Fruit fly (Drosophila melanogaster): ENCODE results near the gene Hs2st.

Gene Hs2st

dm6 chr2L:19463824-19464317 lies 19.3 kb upstream of the Hs2st start, which contains the start of gene tj:
Gene tj, plus strand, starts transcription at chr2L:19464267.
- TF ChIP-seq EcR (GFP tag; optimal IDR thresholded peaks at IDR 0.05) = no peak
- TF ChIP-seq Dll (optimal IDR thresholded peaks at IDR 0.05) = peak; percentile 35

dm6 chr2L:19463405-19463804 lies 18.9 kb upstream of the Hs2st start:
- TF ChIP-seq CG8478 (optimal IDR thresholded peaks at IDR 0.05) = no peak
- TF ChIP-seq Dll (optimal IDR thresholded peaks at IDR 0.05) = no peak
- TF ChIP-seq EcR (GFP tag; optimal IDR thresholded peaks at IDR 0.05) = no peak
- no peak for TF ChIP-seq pan (optimal IDR thresholded peaks at IDR 0.05)
- TF ChIP-seq usp (GFP tag; optimal IDR thresholded peaks at IDR 0.05) = no peak
- no peak for TF ChIP-seq psq (optimal IDR thresholded peaks at IDR 0.05)

DNA sequence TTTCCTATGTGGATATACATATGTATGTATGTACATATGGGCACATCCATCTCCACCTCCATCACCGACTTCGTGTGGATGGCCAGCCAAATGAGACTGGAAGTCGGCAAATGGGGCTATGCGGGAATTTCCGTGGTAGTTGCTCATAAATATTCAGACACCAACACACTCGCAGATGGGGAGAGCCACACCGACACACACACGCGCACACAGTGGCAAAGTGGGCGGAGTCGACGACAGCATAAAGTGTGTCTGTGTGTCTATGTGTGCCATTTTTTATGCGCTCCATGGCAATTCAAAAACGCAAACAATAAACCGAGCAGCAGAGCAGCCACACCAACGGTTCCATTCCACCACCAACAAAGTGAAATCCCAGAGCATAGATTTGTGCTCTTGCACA lies 18.3 kb upstream of the Hs2st start:
- no peak for TF ChIP-seq Dll (optimal IDR thresholded peaks at IDR 0.05)
- TF ChIP-seq CG8478 (optimal IDR thresholded peaks at IDR 0.05) = no peak
- no peak for TF ChIP-seq usp (GFP tag; optimal IDR thresholded peaks at IDR 0.05)
- TF ChIP-seq EcR (GFP tag; optimal IDR thresholded peaks at IDR 0.05) = no peak
- TF ChIP-seq psq (optimal IDR thresholded peaks at IDR 0.05) = no peak
- TF ChIP-seq pan (optimal IDR thresholded peaks at IDR 0.05) = no peak

DNA sequence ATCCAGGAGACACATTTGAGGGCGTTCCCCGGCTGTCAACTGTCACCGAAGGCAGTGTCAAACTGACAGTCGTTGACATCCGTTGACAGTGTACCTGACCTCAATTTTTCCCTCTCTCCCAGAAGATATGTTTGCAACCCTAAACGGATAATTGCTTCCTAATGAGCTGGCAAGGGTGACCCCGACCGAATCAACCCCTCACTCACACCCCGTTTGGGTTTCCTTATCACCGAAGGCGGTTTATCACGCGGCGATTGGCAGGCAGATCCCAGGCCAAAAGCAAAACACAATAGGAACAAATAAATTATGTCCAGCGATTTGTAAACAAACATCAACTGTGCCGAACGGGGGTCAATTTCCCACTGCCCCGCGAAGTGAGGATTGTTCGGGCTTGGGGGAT lies 14.9 kb upstream of the Hs2st start:
- TF ChIP-seq Dll (optimal IDR thresholded peaks at IDR 0.05) (no peak), pan (optimal IDR thresholded peaks at IDR 0.05) (no peak), psq (optimal IDR thresholded peaks at IDR 0.05) (no peak), usp (GFP tag; optimal IDR thresholded peaks at IDR 0.05) (no peak), EcR (GFP tag; optimal IDR thresholded peaks at IDR 0.05) (no peak), CG8478 (optimal IDR thresholded peaks at IDR 0.05) (no peak)

- no peak for TF ChIP-seq psq (optimal IDR thresholded peaks at IDR 0.05)
- TF ChIP-seq pan (optimal IDR thresholded peaks at IDR 0.05) = no peak
- TF ChIP-seq Dll (optimal IDR thresholded peaks at IDR 0.05) = no peak
- TF ChIP-seq EcR (GFP tag; optimal IDR thresholded peaks at IDR 0.05) = no peak
- no peak for TF ChIP-seq usp (GFP tag; optimal IDR thresholded peaks at IDR 0.05)
- no peak for TF ChIP-seq CG8478 (optimal IDR thresholded peaks at IDR 0.05)
Observed at dm6 chr2L:19457890-19458580, 13.5 kb upstream of the Hs2st start.

DNA sequence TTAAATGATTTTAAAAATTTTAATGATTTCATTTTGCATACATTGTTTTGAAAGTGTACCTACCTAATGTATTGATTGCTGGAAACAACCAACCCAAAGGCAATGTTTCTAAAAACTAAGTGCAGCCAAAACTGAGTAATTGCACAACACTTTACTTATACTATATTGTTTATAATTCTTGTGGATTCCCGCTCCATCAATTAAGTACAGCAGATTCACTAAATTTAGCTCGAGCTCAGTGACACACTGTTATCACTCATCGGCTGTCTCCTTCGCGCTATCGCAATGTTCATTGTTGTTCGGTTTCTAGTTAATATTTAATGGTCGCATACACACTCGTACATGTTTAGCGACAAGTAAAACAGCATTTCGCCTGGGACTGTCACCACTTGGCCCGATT lies 11.2 kb upstream of the Hs2st start:
- no peak for TF ChIP-seq usp (GFP tag; optimal IDR thresholded peaks at IDR 0.05)
- TF ChIP-seq psq (optimal IDR thresholded peaks at IDR 0.05) = no peak
- no peak for TF ChIP-seq pan (optimal IDR thresholded peaks at IDR 0.05)
- TF ChIP-seq CG8478 (optimal IDR thresholded peaks at IDR 0.05) = no peak
- TF ChIP-seq EcR (GFP tag; optimal IDR thresholded peaks at IDR 0.05) = no peak
- TF ChIP-seq Dll (optimal IDR thresholded peaks at IDR 0.05) = no peak

DNA sequence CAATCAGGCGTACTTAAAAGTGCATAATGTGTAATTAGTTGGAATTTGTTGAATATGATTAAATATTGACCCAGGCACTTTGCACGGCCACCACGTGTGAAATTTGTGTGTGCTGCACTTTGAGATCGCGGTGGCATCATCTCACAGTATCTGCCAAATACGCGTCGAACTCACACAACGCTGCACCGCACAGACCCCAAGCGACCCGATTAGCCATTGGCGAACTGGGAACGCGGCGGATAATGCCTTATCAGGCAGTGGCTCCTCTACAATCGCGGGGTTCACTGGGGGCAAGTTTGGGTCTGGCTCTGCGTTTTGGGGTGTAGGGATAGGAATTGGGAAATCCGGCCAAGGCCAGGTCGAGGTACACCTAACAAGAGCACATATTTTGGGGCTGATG lies 10.7 kb upstream of the Hs2st start:
- TF ChIP-seq EcR (GFP tag; optimal IDR thresholded peaks at IDR 0.05) (no peak), psq (optimal IDR thresholded peaks at IDR 0.05) (no peak), Dll (optimal IDR thresholded peaks at IDR 0.05) (no peak), pan (optimal IDR thresholded peaks at IDR 0.05) (no peak), usp (GFP tag; optimal IDR thresholded peaks at IDR 0.05) (no peak), CG8478 (optimal IDR thresholded peaks at IDR 0.05) (no peak)

- TF ChIP-seq pan (optimal IDR thresholded peaks at IDR 0.05) (no peak), Dll (optimal IDR thresholded peaks at IDR 0.05) (no peak), CG8478 (optimal IDR thresholded peaks at IDR 0.05) (no peak), EcR (GFP tag; optimal IDR thresholded peaks at IDR 0.05) (peak in 1 of 2 experiments; percentile 93), psq (optimal IDR thresholded peaks at IDR 0.05) (no peak), usp (GFP tag; optimal IDR thresholded peaks at IDR 0.05) (no peak)
Observed at dm6 chr2L:19454070-19454751, 9.7 kb upstream of the Hs2st start, which contains the start of gene CG10026. Gene CG10026, plus strand, starts transcription at chr2L:19454256.

dm6 chr2L:19453381-19453780 lies 8.8 kb upstream of the Hs2st start, which contains the start of gene Top2:
Gene Top2, minus strand, starts transcription at chr2L:19453490.
- TF ChIP-seq psq (optimal IDR thresholded peaks at IDR 0.05) = no peak
- no peak for TF ChIP-seq EcR (GFP tag; optimal IDR thresholded peaks at IDR 0.05)
- no peak for TF ChIP-seq pan (optimal IDR thresholded peaks at IDR 0.05)
- no peak for TF ChIP-seq Dll (optimal IDR thresholded peaks at IDR 0.05)
- TF ChIP-seq CG8478 (optimal IDR thresholded peaks at IDR 0.05) = no peak
- no peak for TF ChIP-seq usp (GFP tag; optimal IDR thresholded peaks at IDR 0.05)

- TF ChIP-seq EcR (GFP tag; optimal IDR thresholded peaks at IDR 0.05) (no peak), Dll (optimal IDR thresholded peaks at IDR 0.05) (no peak), usp (GFP tag; optimal IDR thresholded peaks at IDR 0.05) (no peak), psq (optimal IDR thresholded peaks at IDR 0.05) (no peak), CG8478 (optimal IDR thresholded peaks at IDR 0.05) (no peak), pan (optimal IDR thresholded peaks at IDR 0.05) (no peak)
Observed at dm6 chr2L:19452535-19453317, 8.2 kb upstream of the Hs2st start.

- TF ChIP-seq CG8478 (optimal IDR thresholded peaks at IDR 0.05) = no peak
- TF ChIP-seq Dll (optimal IDR thresholded peaks at IDR 0.05) = no peak
- TF ChIP-seq usp (GFP tag; optimal IDR thresholded peaks at IDR 0.05) = no peak
- TF ChIP-seq pan (optimal IDR thresholded peaks at IDR 0.05) = no peak
- TF ChIP-seq EcR (GFP tag; optimal IDR thresholded peaks at IDR 0.05) = no peak
- no peak for TF ChIP-seq psq (optimal IDR thresholded peaks at IDR 0.05)
Observed at dm6 chr2L:19442627-19443026, 1.9 kb downstream of the Hs2st start, which contains the start of gene CG10237. Gene CG10237, minus strand, starts transcription at chr2L:19442727.

Data from whole organism.